Worm (Caenorhabditis elegans) whole organism, L4/young adult: ENCODE measurements around the gene Y44A6D.6.

Experiments used
- W03F9.2 ChIP-seq: fragments of 150-350 bp; optimal IDR thresholded peaks from 2 replicates; lab custom pipeline; 2014; ENCODE audit warnings: missing biosample characterization, missing genetic modification characterization
- him-1 ChIP-seq: sonication (generic microtip); optimal IDR thresholded peaks from 2 replicates; lab custom pipeline; 2016; ENCODE audit warnings: missing genotype, missing genetic modification reagents, missing genetic modification characterization, missing compliant biosample characterization

DNA sequence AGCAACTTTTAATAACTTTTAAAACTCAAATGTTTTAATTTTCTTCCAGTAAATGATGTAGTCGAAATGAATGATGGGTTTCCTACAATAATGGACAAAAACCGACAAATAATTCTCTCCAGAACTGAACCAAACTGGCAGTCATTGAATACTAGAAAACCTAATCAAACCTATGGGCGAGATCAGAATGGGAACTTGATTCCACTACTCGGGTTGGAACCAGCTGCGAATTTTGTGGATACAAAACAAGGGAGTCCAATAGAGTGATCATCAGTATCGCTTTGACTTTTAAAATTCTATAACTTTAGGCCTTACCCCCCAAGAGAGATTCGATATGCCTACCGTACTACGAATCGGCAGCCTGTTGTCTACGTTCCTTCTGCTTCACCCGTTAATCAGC is 19.5 kb downstream of the Y44A6D.6 start:
- no peak for TF ChIP-seq W03F9.2
- no peak for TF ChIP-seq him-1
